Fruit fly (Drosophila melanogaster) whole organism, pupa: ENCODE measurements around the gene kay.

Experiments used
- CG10348 ChIP-seq: fragments of 200-800 bp; sonication (Bioruptor generic); IDR thresholded peaks from 2 replicates; pipeline ENCODE4 v1.3.6; 2022; ENCODE audit warnings: missing biosample characterization, missing genetic modification characterization
- CG12605 ChIP-seq: fragments of 200-800 bp; sonication (Bioruptor generic); IDR thresholded peaks from 2 replicates; pipeline ENCODE4 v1.3.6; 2022; ENCODE audit warnings: missing biosample characterization, missing genetic modification characterization
- CG13204 ChIP-seq: fragments of 200-800 bp; sonication (Bioruptor generic); optimal IDR thresholded peaks from 2 replicates; lab custom pipeline; 2018; ENCODE audit warnings: missing biosample characterization, mild to moderate bottlenecking, missing genetic modification characterization, moderate library complexity
- CG14655 ChIP-seq: fragments of 200-800 bp; sonication (Bioruptor generic); optimal IDR thresholded peaks from 3 replicates; lab custom pipeline; 2017; ENCODE audit warnings: mild to moderate bottlenecking, missing biosample characterization, missing genetic modification reagents, missing genetic modification characterization
- CG15710 ChIP-seq: fragments of 200-800 bp; sonication (Bioruptor generic); optimal IDR thresholded peaks from 2 replicates; lab custom pipeline; 2018; ENCODE audit warnings: missing biosample characterization, mild to moderate bottlenecking, missing genetic modification characterization, moderate library complexity
- CG17806 ChIP-seq: fragments of 200-800 bp; sonication (Bioruptor generic); optimal IDR thresholded peaks from 2 replicates; lab custom pipeline; 2018; ENCODE audit warnings: missing biosample characterization, mild to moderate bottlenecking, missing genetic modification characterization, moderate library complexity
- CG32121 ChIP-seq: fragments of 200-800 bp; sonication (Bioruptor generic); IDR thresholded peaks from 2 replicates; pipeline ENCODE4 v1.3.6; 2022; ENCODE audit warnings: missing biosample characterization, missing genetic modification characterization
- CG34367 ChIP-seq: fragments of 200-800 bp; sonication (Bioruptor generic); optimal IDR thresholded peaks from 2 replicates; lab custom pipeline; 2018; ENCODE audit warnings: missing biosample characterization, mild to moderate bottlenecking, missing genetic modification characterization
- CG4496 ChIP-seq: fragments of 200-800 bp; sonication (Bioruptor generic); IDR thresholded peaks from 3 replicates; pipeline ENCODE4 v1.3.6; 2022; ENCODE audit warnings: missing biosample characterization, missing genetic modification characterization
- CG8159 ChIP-seq: fragments of 200-800 bp; sonication (Bioruptor generic); optimal IDR thresholded peaks from 3 replicates; lab custom pipeline; 2018; ENCODE audit warnings: missing biosample characterization, mild to moderate bottlenecking, missing genetic modification characterization, moderate library complexity
- CG8301 ChIP-seq: fragments of 200-800 bp; sonication (Bioruptor generic); optimal IDR thresholded peaks from 2 replicates; lab custom pipeline; 2018; ENCODE audit warnings: missing biosample characterization, mild to moderate bottlenecking, missing genetic modification characterization
- CG9948 ChIP-seq: fragments of 200-800 bp; sonication (Bioruptor generic); optimal IDR thresholded peaks from 2 replicates; lab custom pipeline; 2018; ENCODE audit warnings: missing biosample characterization, mild to moderate bottlenecking, missing genetic modification characterization, moderate library complexity
- D1 ChIP-seq: fragments of 200-800 bp; sonication (Bioruptor generic); optimal IDR thresholded peaks from 2 replicates; lab custom pipeline; 2018; ENCODE audit warnings: missing biosample characterization, mild to moderate bottlenecking, missing genetic modification characterization, moderate library complexity
- EcR ChIP-seq: fragments of 200-800 bp; sonication (Bioruptor generic); optimal IDR thresholded peaks from 3 replicates; lab custom pipeline; 2019; ENCODE audit warnings: missing biosample characterization, missing genetic modification characterization, mild to moderate bottlenecking, moderate library complexity, missing genetic modification reagents
- Ets98B ChIP-seq: fragments of 200-800 bp; sonication (Bioruptor generic); IDR thresholded peaks from 2 replicates; pipeline ENCODE4 v1.3.6; 2022; ENCODE audit warnings: missing biosample characterization, missing genetic modification characterization
- Pif1A ChIP-seq: fragments of 200-800 bp; sonication (Bioruptor generic); optimal IDR thresholded peaks from 3 replicates; lab custom pipeline; 2016; ENCODE audit warnings: missing biosample characterization, missing genetic modification characterization
- Pif1B ChIP-seq: fragments of 200-800 bp; sonication (Bioruptor generic); optimal IDR thresholded peaks from 3 replicates; lab custom pipeline; 2016; ENCODE audit warnings: missing biosample characterization, missing genetic modification characterization
- Snoo ChIP-seq: fragments of 200-800 bp; sonication (Bioruptor generic); optimal IDR thresholded peaks from 3 replicates; lab custom pipeline; 2017; ENCODE audit warnings: missing biosample characterization, mild to moderate bottlenecking, missing genetic modification characterization, inconsistent platforms
- fd96Ca ChIP-seq: fragments of 200-800 bp; sonication (Bioruptor generic); IDR thresholded peaks from 3 replicates; pipeline ENCODE4 v1.3.6; 2022; ENCODE audit warnings: missing biosample characterization, missing genetic modification characterization
- gl ChIP-seq: fragments of 200-800 bp; sonication (Bioruptor generic); optimal IDR thresholded peaks from 2 replicates; lab custom pipeline; 2018; ENCODE audit warnings: missing biosample characterization, mild to moderate bottlenecking, missing genetic modification characterization
- rn ChIP-seq: fragments of 200-800 bp; sonication (Bioruptor generic); IDR thresholded peaks from 2 replicates; pipeline ENCODE4 v1.3.6; 2022; ENCODE audit warnings: missing biosample characterization, missing genetic modification characterization

Gene kay

DNA sequence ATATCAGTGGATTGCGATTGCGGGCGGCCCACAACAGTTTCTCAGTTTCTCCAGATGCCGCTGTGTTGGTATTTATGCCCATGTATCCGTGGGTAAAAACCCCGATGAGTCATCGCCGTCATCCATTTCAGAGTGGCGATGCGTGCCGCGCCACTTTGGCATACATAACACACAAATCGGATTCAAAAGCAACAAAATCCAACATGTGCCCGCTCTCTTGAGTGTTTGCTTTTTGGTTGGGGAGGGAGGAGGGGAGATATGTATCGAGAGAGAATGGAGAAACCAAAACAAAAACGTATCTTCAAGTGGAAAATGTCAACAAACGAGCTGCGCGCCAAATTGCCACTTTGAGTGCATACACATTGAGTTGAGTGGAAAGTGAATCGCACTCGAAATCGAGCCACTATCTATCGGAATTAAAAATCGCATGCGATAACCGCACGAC lies 5.9 kb downstream of the kay start:
- no peak for TF ChIP-seq CG14655 (GFP tag; lab: Kevin White, UChicago)
- no peak for TF ChIP-seq CG15710 (tag; lab: Kevin White, UChicago)
- TF ChIP-seq CG8301 (tag; lab: Kevin White, UChicago), result no peak
- TF ChIP-seq CG34367 (tag; lab: Kevin White, UChicago), result no peak
- no peak for TF ChIP-seq CG10348 (GFP tag; lab: Robert Waterston, UW)
- no peak for TF ChIP-seq CG17806 (tag; lab: Kevin White, UChicago)
- no peak for TF ChIP-seq rn (GFP tag; lab: Robert Waterston, UW)
- TF ChIP-seq CG12605 (GFP tag; lab: Robert Waterston, UW), result peak; percentile 49
- TF ChIP-seq CG8159 (tag; lab: Kevin White, UChicago), result no peak
- TF ChIP-seq gl (tag; lab: Kevin White, UChicago), result no peak
- TF ChIP-seq fd96Ca, result 0 out of 3 replicates have a peak, but pooled peaks have one; percentile 37
- no peak for TF ChIP-seq CG9948 (tag; lab: Kevin White, UChicago)
- no peak for TF ChIP-seq Snoo (tag; lab: Kevin White, UChicago)
- peak; percentile 83 for TF ChIP-seq EcR (GFP tag; lab: Kevin White, UChicago)
- no peak for TF ChIP-seq D1 (tag; lab: Kevin White, UChicago)
- TF ChIP-seq CG13204 (GFP tag; lab: Kevin White, UChicago), result no peak
- TF ChIP-seq Ets98B (GFP tag; lab: Robert Waterston, UW), result no peak; the same call in 1 of the 2 replicates
- TF ChIP-seq CG32121 (GFP tag; lab: Robert Waterston, UW), result no peak
- no peak for TF ChIP-seq Pif1A (GFP tag; lab: Kevin White, UChicago)

DNA sequence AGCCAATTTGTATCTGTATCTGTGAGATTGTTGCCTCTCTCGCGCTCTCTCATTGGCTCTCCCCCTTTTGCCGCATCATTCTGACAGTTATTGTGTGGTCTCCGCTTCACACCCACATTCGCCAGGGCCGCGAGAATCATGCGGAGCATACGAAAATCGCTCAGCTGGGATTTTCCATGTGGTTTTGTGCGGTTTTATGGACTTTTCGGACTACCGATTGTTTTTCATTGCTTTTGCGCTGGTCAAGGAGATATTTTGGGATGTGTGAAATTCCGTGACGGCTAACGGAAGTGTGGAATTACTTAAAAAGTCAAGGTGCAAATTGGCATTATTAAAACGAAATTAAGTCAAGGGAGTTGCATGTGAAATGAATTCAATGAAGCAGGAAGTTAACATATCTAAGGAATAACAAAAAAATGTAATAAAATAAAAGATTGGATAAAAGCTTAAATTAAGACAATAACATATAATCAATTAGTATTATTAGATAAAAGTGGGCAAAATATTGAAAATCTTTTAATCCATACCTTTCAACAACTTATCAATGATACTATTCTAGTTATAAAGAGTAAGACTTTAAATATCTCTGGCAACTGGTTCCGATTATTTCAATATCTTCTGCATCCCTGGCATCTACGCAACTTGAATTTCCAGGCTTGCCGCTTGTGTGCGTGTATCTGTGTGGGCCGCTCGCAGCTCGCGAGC lies 6.4 kb downstream of the kay start:
- no peak for TF ChIP-seq CG10348 (GFP tag; lab: Robert Waterston, UW)
- no peak for TF ChIP-seq Pif1B (GFP tag; lab: Kevin White, UChicago)
- no peak for TF ChIP-seq rn (GFP tag; lab: Robert Waterston, UW)
- peak; percentile 32 for TF ChIP-seq CG8301 (tag; lab: Kevin White, UChicago)
- no peak for TF ChIP-seq EcR (GFP tag; lab: Kevin White, UChicago)
- peak; percentile 35; the same call in 1 of the 3 replicates for TF ChIP-seq CG4496 (GFP tag; lab: Robert Waterston, UW)
- TF ChIP-seq CG12605 (GFP tag; lab: Robert Waterston, UW), result no peak
- TF ChIP-seq D1 (tag; lab: Kevin White, UChicago), result no peak
- no peak for TF ChIP-seq fd96Ca
- no peak for TF ChIP-seq CG17806 (tag; lab: Kevin White, UChicago)
- TF ChIP-seq CG8159 (tag; lab: Kevin White, UChicago), result peak; percentile 67
- peak; percentile 32 for TF ChIP-seq CG9948 (tag; lab: Kevin White, UChicago)
- TF ChIP-seq CG14655 (GFP tag; lab: Kevin White, UChicago), result peak; percentile 73
- peak; percentile 13 for TF ChIP-seq CG15710 (tag; lab: Kevin White, UChicago)
- TF ChIP-seq Ets98B (GFP tag; lab: Robert Waterston, UW), result 0 out of 2 replicates have a peak, but pooled peaks have one; percentile 37
- TF ChIP-seq CG32121 (GFP tag; lab: Robert Waterston, UW), result no peak
- no peak for TF ChIP-seq CG13204 (GFP tag; lab: Kevin White, UChicago)
- no peak for TF ChIP-seq CG34367 (tag; lab: Kevin White, UChicago)
- no peak for TF ChIP-seq Pif1A (GFP tag; lab: Kevin White, UChicago)
- TF ChIP-seq Snoo (tag; lab: Kevin White, UChicago), result peak; percentile 23
- no peak for TF ChIP-seq gl (tag; lab: Kevin White, UChicago)

DNA sequence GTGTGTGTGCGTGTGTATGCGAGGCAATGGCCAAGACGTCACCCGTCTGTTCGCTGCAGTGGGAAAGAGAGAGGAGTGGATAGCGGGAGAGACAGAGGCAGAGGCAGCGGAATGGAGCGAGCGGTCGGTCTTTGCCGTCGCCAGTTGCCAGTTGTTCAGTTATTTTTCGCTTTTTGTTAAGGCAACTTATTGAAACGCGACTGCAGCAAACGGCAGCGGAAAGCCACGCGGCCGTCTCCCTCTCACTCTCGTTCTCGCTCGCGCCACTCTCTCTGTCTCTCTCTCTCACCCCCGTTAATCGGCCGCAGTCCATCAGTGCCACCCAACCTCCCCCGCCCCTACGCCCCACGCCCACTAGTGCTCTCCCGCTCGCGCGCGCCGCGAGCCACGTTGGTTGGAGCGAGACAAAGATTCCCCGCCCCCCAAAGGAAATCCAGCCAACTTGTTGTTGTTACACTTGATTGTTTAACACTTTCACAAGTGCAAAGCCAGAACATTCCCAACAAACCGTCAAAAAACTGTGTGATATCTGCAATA lies 7.1 kb downstream of the kay start:
- TF ChIP-seq Pif1B (GFP tag; lab: Kevin White, UChicago), result no peak
- peak; percentile 54 for TF ChIP-seq CG10348 (GFP tag; lab: Robert Waterston, UW)
- no peak; the same call in 2 of the 3 replicates for TF ChIP-seq CG4496 (GFP tag; lab: Robert Waterston, UW)
- TF ChIP-seq Snoo (tag; lab: Kevin White, UChicago), result no peak
- no peak for TF ChIP-seq CG17806 (tag; lab: Kevin White, UChicago)
- TF ChIP-seq CG15710 (tag; lab: Kevin White, UChicago), result peak; percentile 19
- peak; percentile 51; the same call in 2 of the 3 replicates for TF ChIP-seq fd96Ca
- TF ChIP-seq CG34367 (tag; lab: Kevin White, UChicago), result no peak
- TF ChIP-seq CG32121 (GFP tag; lab: Robert Waterston, UW), result peak; percentile 78
- TF ChIP-seq CG8159 (tag; lab: Kevin White, UChicago), result no peak
- TF ChIP-seq gl (tag; lab: Kevin White, UChicago), result peak; percentile 41
- TF ChIP-seq rn (GFP tag; lab: Robert Waterston, UW), result peak; percentile 33; the same call in 1 of the 2 replicates
- TF ChIP-seq CG9948 (tag; lab: Kevin White, UChicago), result no peak
- peak; percentile 70 for TF ChIP-seq Ets98B (GFP tag; lab: Robert Waterston, UW)
- TF ChIP-seq CG8301 (tag; lab: Kevin White, UChicago), result no peak
- no peak for TF ChIP-seq D1 (tag; lab: Kevin White, UChicago)
- no peak for TF ChIP-seq CG14655 (GFP tag; lab: Kevin White, UChicago)
- TF ChIP-seq EcR (GFP tag; lab: Kevin White, UChicago), result peak; percentile 84
- no peak for TF ChIP-seq Pif1A (GFP tag; lab: Kevin White, UChicago)
- peak; percentile 68 for TF ChIP-seq CG12605 (GFP tag; lab: Robert Waterston, UW)
- peak; percentile 99 for TF ChIP-seq CG13204 (GFP tag; lab: Kevin White, UChicago)

DNA sequence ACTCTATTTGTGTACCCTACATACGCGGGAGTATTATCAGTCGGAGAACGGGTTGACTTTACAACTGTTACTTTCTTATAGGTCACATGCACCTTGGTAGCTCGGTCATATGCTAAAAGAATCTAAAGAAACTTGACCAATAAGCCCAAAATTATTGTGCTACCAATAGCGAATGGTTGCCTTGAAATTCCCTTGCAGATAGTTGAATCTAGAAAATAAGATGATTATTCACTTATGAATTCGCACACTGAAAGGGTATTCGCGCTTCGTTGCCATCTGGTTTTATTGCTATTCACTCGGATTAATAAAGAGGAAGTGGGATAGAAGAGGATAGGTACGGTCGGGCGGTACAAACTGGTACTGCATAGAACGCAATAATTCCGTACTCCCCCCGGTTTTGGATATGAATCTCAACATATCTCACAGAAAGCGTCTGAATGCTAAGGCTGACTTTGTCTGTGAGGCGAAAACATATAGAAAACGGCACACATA lies 8.1 kb downstream of the kay start:
- TF ChIP-seq Pif1A (GFP tag; lab: Kevin White, UChicago) (peak; percentile 82), gl (tag; lab: Kevin White, UChicago) (peak; percentile 50), CG9948 (tag; lab: Kevin White, UChicago) (peak; percentile 74), CG12605 (GFP tag; lab: Robert Waterston, UW) (no peak), CG10348 (GFP tag; lab: Robert Waterston, UW) (peak; percentile 42), fd96Ca (peak; percentile 86), CG15710 (tag; lab: Kevin White, UChicago) (peak; percentile 86), CG32121 (GFP tag; lab: Robert Waterston, UW) (peak; percentile 78), CG17806 (tag; lab: Kevin White, UChicago) (peak; percentile 68), CG14655 (GFP tag; lab: Kevin White, UChicago) (peak; percentile 84), CG34367 (tag; lab: Kevin White, UChicago) (peak; percentile 78), EcR (GFP tag; lab: Kevin White, UChicago) (no peak), D1 (tag; lab: Kevin White, UChicago) (no peak), Snoo (tag; lab: Kevin White, UChicago) (peak; percentile 4), Pif1B (GFP tag; lab: Kevin White, UChicago) (peak; percentile 70), CG4496 (GFP tag; lab: Robert Waterston, UW) (peak; percentile 78; the same call in 2 of the 3 replicates), Ets98B (GFP tag; lab: Robert Waterston, UW) (peak; percentile 43; the same call in 1 of the 2 replicates), rn (GFP tag; lab: Robert Waterston, UW) (peak; percentile 67; the same call in 1 of the 2 replicates), CG13204 (GFP tag; lab: Kevin White, UChicago) (peak; percentile 53), CG8159 (tag; lab: Kevin White, UChicago) (peak; percentile 83), CG8301 (tag; lab: Kevin White, UChicago) (peak; percentile 80)
